Fruit fly (Drosophila melanogaster): Measurements from ENCODE around the gene CG15760.

The CG15760 gene

dm6 chrX:13625080-13625723 is 44.3 kb upstream of the CG15760 start (continued):
- TF ChIP-seq mld (GFP tag; IDR thresholded peaks at IDR 0.05; ENCODE audit: partially characterized antibody) (no peak), cwo (GFP tag; optimal IDR thresholded peaks at IDR 0.05) (no peak), gsb (GFP tag; IDR thresholded peaks at IDR 0.05) (no peak), Xrp1 (GFP tag; IDR thresholded peaks at IDR 0.05) (no peak), zf30C (GFP tag; optimal IDR thresholded peaks at IDR 0.05) (no peak), CG42726 (GFP tag; IDR thresholded peaks at IDR 0.05; ENCODE audit: partially characterized antibody) (no peak), crol (GFP tag; IDR thresholded peaks at IDR 0.05) (peak; percentile 96), kay (GFP tag; optimal IDR thresholded peaks at IDR 0.05) (no peak), Drgx (GFP tag; IDR thresholded peaks at IDR 0.05) (no peak), chinmo (GFP tag; IDR thresholded peaks at IDR 0.05; ENCODE audit: partially characterized antibody) (0 out of 4 replicates have a peak, but pooled peaks have one; percentile 55), tll (GFP tag; optimal IDR thresholded peaks at IDR 0.05) (no peak), ci (GFP tag; IDR thresholded peaks at IDR 0.05) (0 out of 3 replicates have a peak, but pooled peaks have one; percentile 11), stwl (tag; optimal IDR thresholded peaks at IDR 0.05) (no peak), CG9727 (GFP tag; optimal IDR thresholded peaks at IDR 0.05) (no peak), klu (GFP tag; IDR thresholded peaks at IDR 0.05) (peak; percentile 37; the same call in 1 of the 2 replicates), CG8290 (GFP tag; optimal IDR thresholded peaks at IDR 0.05) (no peak), CG8290 (tag; optimal IDR thresholded peaks at IDR 0.05) (peak in 1 of 2 experiments; percentile 21), CG11093 (GFP tag; IDR thresholded peaks at IDR 0.05) (no peak), ewg (GFP tag; optimal IDR thresholded peaks at IDR 0.05) (no peak), Trl (optimal IDR thresholded peaks at IDR 0.05) (peak; percentile 30 to 79), Trl (GFP tag; optimal IDR thresholded peaks at IDR 0.05) (no peak), jumu (GFP tag; optimal IDR thresholded peaks at IDR 0.05) (no peak), scrt (GFP tag; optimal IDR thresholded peaks at IDR 0.05) (no peak), Spps (tag; optimal IDR thresholded peaks at IDR 0.05) (no peak), kah (GFP tag; optimal IDR thresholded peaks at IDR 0.05) (no peak), CG2116 (GFP tag; optimal IDR thresholded peaks at IDR 0.05) (no peak), CG17385 (GFP tag; optimal IDR thresholded peaks at IDR 0.05) (peak; percentile 92), Pdp1 (GFP tag; optimal IDR thresholded peaks at IDR 0.05) (no peak), CG10543 (GFP tag; optimal IDR thresholded peaks at IDR 0.05) (peak; percentile 5), sd (tag; optimal IDR thresholded peaks at IDR 0.05) (no peak), HmgD (GFP tag; optimal IDR thresholded peaks at IDR 0.05) (no peak), NC2β (GFP tag; optimal IDR thresholded peaks at IDR 0.05) (no peak), kni (GFP tag; optimal IDR thresholded peaks at IDR 0.05) (peak; percentile 29), CG30431 (GFP tag; optimal IDR thresholded peaks at IDR 0.05) (no peak), CG7745 (tag; optimal IDR thresholded peaks at IDR 0.05) (no peak), gce (GFP tag; IDR thresholded peaks at IDR 0.05) (no peak), TFAM (GFP tag; optimal IDR thresholded peaks at IDR 0.05) (no peak), B-H2 (GFP tag; optimal IDR thresholded peaks at IDR 0.05) (peak; percentile 2), NFAT (GFP tag; IDR thresholded peaks at IDR 0.05) (peak; percentile 73), esg (GFP tag; conservative IDR thresholded peaks at IDR 0.05) (no peak), CG13894 (tag; optimal IDR thresholded peaks at IDR 0.05) (no peak), emc (GFP tag; optimal IDR thresholded peaks at IDR 0.05) (no peak), Fer2 (tag; optimal IDR thresholded peaks at IDR 0.05) (no peak), btn (GFP tag; optimal IDR thresholded peaks at IDR 0.05) (no peak), her (GFP tag; optimal IDR thresholded peaks at IDR 0.05) (no peak), CG1602 (GFP tag; optimal IDR thresholded peaks at IDR 0.05) (no peak), hth (optimal IDR thresholded peaks at IDR 0.05) (no peak), Atf6 (GFP tag; IDR thresholded peaks at IDR 0.05) (0 out of 2 replicates have a peak, but pooled peaks have one; percentile 13), tna (GFP tag; IDR thresholded peaks at IDR 0.05; ENCODE audit: partially characterized antibody) (no peak), E2f2 (GFP tag; IDR thresholded peaks at IDR 0.05) (no peak), CG12769 (tag; optimal IDR thresholded peaks at IDR 0.05) (peak; percentile 59)
